Worm (Caenorhabditis elegans) whole organism, L4/young adult: ENCODE results near the gene C16D9.8.

ENCODE experiments used
- W03F9.2 ChIP-seq: fragments of 150-350 bp; optimal IDR thresholded peaks from 2 replicates; lab custom pipeline; 2014; ENCODE audit warnings: missing biosample characterization, missing genetic modification characterization
- him-1 ChIP-seq: sonication (generic microtip); optimal IDR thresholded peaks from 2 replicates; lab custom pipeline; 2016; ENCODE audit warnings: missing genotype, missing genetic modification reagents, missing genetic modification characterization, missing compliant biosample characterization

ce11 chrV:8266232-8266631, 2.9 kb upstream of the C16D9.8 start, which contains the start of gene F21F8.5:
- TF ChIP-seq W03F9.2 (tag; lab: Kevin White, UChicago) (no peak), him-1 (tag; lab: Kevin White, UChicago) (no peak)
